Worm (Caenorhabditis elegans): Measurements from ENCODE around the gene srx-23.

srx-23 gene

DNA sequence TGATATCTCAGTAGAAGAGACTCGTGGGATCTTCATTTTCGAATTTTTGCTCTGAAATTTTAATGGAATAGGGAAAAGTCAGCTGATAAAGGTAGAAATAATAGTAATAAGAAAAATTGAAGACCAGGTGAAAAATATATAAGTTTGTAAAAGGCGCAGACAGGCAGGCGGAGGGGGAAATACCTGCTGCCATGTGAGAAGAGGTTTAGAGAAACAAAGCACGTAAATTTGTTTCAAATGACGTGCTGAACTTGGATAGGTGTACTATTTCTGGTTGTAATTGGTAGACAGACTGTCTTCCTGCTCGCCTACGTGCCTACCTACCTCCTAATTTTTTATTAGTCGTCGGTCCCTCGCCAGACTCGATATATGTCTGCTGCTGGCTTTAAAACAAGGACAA, 14.7 kb upstream of the srx-23 start, which contains the start of gene nhr-180:
Gene nhr-180, minus strand, starts transcription at position 52 of the 400 bp plus-strand sequence.
- TF ChIP-seq ama-1 (optimal IDR thresholded peaks at IDR 0.05) (no peak), scrt-1 (GFP tag; IDR thresholded peaks at IDR 0.05) (no peak), sea-1 (GFP tag; conservative IDR thresholded peaks at IDR 0.05) (no peak), tbx-11 (GFP tag; IDR thresholded peaks at IDR 0.05) (no peak), B0310.2 (tag; optimal IDR thresholded peaks at IDR 0.05) (no peak), hmg-4 (GFP tag; optimal IDR thresholded peaks at IDR 0.05) (no peak), aly-1 (tag; optimal IDR thresholded peaks at IDR 0.05) (no peak), tra-4 (tag; optimal IDR thresholded peaks at IDR 0.05) (no peak), F13C5.2 (tag; optimal IDR thresholded peaks at IDR 0.05) (no peak), ets-7 (tag; optimal IDR thresholded peaks at IDR 0.05) (no peak), pes-1 (GFP tag; IDR thresholded peaks at IDR 0.05) (no peak)

DNA sequence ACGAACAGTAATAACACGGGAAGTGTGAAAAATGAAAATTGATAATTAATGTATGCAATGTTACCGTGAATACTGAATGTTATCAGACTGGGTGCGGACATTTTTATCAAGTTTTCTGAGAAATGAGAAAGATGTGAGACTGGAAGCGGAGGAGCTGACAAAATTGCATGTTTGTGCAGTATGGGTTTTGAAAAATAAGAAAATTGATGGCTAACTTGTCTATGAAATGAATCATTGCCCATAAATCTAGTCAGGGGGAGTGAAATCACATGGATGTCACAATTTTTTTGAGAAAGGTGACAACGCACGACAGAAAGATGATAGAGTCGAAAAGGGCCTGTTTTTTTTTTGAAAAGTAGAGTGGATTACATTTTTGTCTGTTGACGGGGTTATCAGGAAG, 10.8 kb upstream of the srx-23 start, which contains the start of gene sru-24:
Gene sru-24, minus strand, starts transcription at position 101 of the 400 bp plus-strand sequence.
- TF ChIP-seq B0310.2 (tag; optimal IDR thresholded peaks at IDR 0.05): no peak
- TF ChIP-seq hmbx-1 (tag; optimal IDR thresholded peaks at IDR 0.05): no peak
- no peak for TF ChIP-seq hnd-1 (tag; optimal IDR thresholded peaks at IDR 0.05)
- no peak for TF ChIP-seq tbx-11 (GFP tag; IDR thresholded peaks at IDR 0.05)
- no peak for TF ChIP-seq tbx-37 (GFP tag; conservative IDR thresholded peaks at IDR 0.05)
- TF ChIP-seq sea-1 (GFP tag; conservative IDR thresholded peaks at IDR 0.05): no peak
- no peak for TF ChIP-seq scrt-1 (GFP tag; IDR thresholded peaks at IDR 0.05)
- TF ChIP-seq hmg-4 (GFP tag; optimal IDR thresholded peaks at IDR 0.05): no peak
- no peak for TF ChIP-seq ceh-13 (GFP tag; optimal IDR thresholded peaks at IDR 0.05)
- TF ChIP-seq tra-4 (tag; optimal IDR thresholded peaks at IDR 0.05): no peak
- no peak for TF ChIP-seq ceh-36 (tag; optimal IDR thresholded peaks at IDR 0.05)
- TF ChIP-seq ets-7 (tag; optimal IDR thresholded peaks at IDR 0.05): no peak
- no peak for TF ChIP-seq F13C5.2 (tag; optimal IDR thresholded peaks at IDR 0.05)
- TF ChIP-seq aly-1 (tag; optimal IDR thresholded peaks at IDR 0.05): no peak
- TF ChIP-seq pes-1 (GFP tag; IDR thresholded peaks at IDR 0.05): no peak
- no peak for TF ChIP-seq flt-1 (GFP tag; IDR thresholded peaks at IDR 0.05)
- no peak for TF ChIP-seq ama-1 (optimal IDR thresholded peaks at IDR 0.05)

DNA sequence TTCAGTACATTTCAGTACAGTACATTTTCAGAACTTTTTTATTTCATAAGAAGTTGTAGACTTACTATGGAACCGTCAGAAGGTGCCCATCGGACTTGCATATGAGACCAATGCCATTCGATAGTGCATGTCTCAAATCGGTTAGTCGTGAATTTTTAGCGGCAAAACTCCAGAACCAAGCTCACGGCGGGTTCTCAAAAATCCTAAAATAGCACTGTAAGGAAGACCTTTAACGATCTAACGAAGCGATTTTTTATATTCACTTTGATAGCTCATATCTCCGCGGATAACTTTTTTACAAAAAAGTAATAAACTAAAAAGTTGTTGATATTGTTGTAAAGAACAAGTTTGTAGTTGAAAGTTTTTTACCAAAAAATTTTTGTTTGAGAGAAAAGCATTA, 7.9 kb upstream of the srx-23 start, which contains the start of gene sru-25:
Gene sru-25, minus strand, starts transcription at position 101 of the 400 bp plus-strand sequence.
- TF ChIP-seq F13C5.2 (tag; optimal IDR thresholded peaks at IDR 0.05) (no peak), pes-1 (GFP tag; IDR thresholded peaks at IDR 0.05) (no peak), aly-1 (tag; optimal IDR thresholded peaks at IDR 0.05) (no peak), B0310.2 (tag; optimal IDR thresholded peaks at IDR 0.05) (no peak), ets-7 (tag; optimal IDR thresholded peaks at IDR 0.05) (no peak), ceh-36 (tag; optimal IDR thresholded peaks at IDR 0.05) (no peak), flt-1 (GFP tag; IDR thresholded peaks at IDR 0.05) (no peak), hnd-1 (tag; optimal IDR thresholded peaks at IDR 0.05) (no peak), tbx-37 (GFP tag; conservative IDR thresholded peaks at IDR 0.05) (no peak), scrt-1 (GFP tag; IDR thresholded peaks at IDR 0.05) (no peak), tbx-11 (GFP tag; IDR thresholded peaks at IDR 0.05) (no peak), hmg-4 (GFP tag; optimal IDR thresholded peaks at IDR 0.05) (no peak), hmbx-1 (tag; optimal IDR thresholded peaks at IDR 0.05) (no peak), ama-1 (optimal IDR thresholded peaks at IDR 0.05) (no peak), ceh-13 (GFP tag; optimal IDR thresholded peaks at IDR 0.05) (no peak), sea-1 (GFP tag; conservative IDR thresholded peaks at IDR 0.05) (no peak), tra-4 (tag; optimal IDR thresholded peaks at IDR 0.05) (no peak)

DNA sequence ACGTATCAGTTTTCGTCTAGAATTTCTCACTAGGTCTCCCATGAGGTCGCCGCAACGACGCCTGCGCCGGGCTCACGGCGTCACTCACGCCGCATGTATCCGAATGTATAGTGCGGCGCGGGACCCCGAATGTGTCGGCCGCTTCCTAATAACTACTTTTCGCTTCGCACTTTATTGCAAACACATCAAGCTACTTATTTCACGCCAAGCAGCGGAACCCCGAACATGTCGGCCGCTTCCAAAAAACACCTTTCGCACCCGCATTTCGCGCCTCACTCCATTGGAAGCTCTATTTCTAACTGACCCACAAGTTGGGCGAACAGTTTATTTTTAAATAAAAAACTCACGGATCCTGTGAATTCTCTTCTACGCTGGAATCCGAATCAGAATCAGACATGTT, 6.0 kb upstream of the srx-23 start:
- TF ChIP-seq hmbx-1 (tag; optimal IDR thresholded peaks at IDR 0.05) (no peak), pes-1 (GFP tag; IDR thresholded peaks at IDR 0.05) (no peak), hmg-4 (GFP tag; optimal IDR thresholded peaks at IDR 0.05) (no peak), sea-1 (GFP tag; conservative IDR thresholded peaks at IDR 0.05) (no peak), aly-1 (tag; optimal IDR thresholded peaks at IDR 0.05) (no peak), tbx-37 (GFP tag; conservative IDR thresholded peaks at IDR 0.05) (no peak), B0310.2 (tag; optimal IDR thresholded peaks at IDR 0.05) (no peak), ets-7 (tag; optimal IDR thresholded peaks at IDR 0.05) (no peak), scrt-1 (GFP tag; IDR thresholded peaks at IDR 0.05) (no peak), ceh-13 (GFP tag; optimal IDR thresholded peaks at IDR 0.05) (no peak), ceh-36 (tag; optimal IDR thresholded peaks at IDR 0.05) (no peak), tbx-11 (GFP tag; IDR thresholded peaks at IDR 0.05) (no peak), F13C5.2 (tag; optimal IDR thresholded peaks at IDR 0.05) (no peak), tra-4 (tag; optimal IDR thresholded peaks at IDR 0.05) (no peak), flt-1 (GFP tag; IDR thresholded peaks at IDR 0.05) (no peak), ama-1 (optimal IDR thresholded peaks at IDR 0.05) (no peak), hnd-1 (tag; optimal IDR thresholded peaks at IDR 0.05) (no peak)

DNA sequence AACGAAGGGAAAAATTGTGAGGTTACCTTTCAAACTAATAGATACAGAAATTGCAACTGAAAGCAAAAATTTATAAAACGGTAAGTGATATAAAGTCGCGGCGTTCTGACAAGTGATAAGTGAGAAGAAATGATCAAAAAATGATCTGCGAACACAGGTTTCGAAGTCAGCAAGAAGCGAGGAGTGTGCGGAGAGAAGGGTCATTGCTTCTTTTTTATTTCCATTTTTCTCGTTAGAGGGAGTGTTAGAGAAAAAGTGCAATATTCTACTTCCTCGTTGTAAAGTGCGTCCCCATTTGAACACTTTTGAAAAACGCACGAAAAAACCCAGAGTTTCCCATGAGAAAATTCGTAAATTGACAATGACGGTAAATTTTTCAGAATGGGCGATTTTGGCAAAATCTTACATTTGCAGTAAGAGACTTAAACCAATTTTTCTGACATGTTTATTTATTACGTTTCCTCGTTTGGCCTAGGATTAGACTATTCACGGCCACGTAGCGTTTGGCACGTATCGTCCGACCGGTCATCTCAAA, 5.5 kb upstream of the srx-23 start, which contains the start of the genes fbxa-72 and srx-21:
Gene fbxa-72, minus strand, starts transcription at position 204 of the 535 bp plus-strand sequence.
Gene srx-21, plus strand, starts transcription at position 485 of the 535 bp plus-strand sequence.
- no peak for TF ChIP-seq hmbx-1 (tag; optimal IDR thresholded peaks at IDR 0.05)
- TF ChIP-seq flt-1 (GFP tag; IDR thresholded peaks at IDR 0.05): no peak
- TF ChIP-seq pes-1 (GFP tag; IDR thresholded peaks at IDR 0.05): no peak
- no peak for TF ChIP-seq tra-4 (tag; optimal IDR thresholded peaks at IDR 0.05)
- TF ChIP-seq tbx-11 (GFP tag; IDR thresholded peaks at IDR 0.05): no peak
- no peak for TF ChIP-seq hnd-1 (tag; optimal IDR thresholded peaks at IDR 0.05)
- no peak for TF ChIP-seq aly-1 (tag; optimal IDR thresholded peaks at IDR 0.05)
- no peak for TF ChIP-seq ceh-36 (tag; optimal IDR thresholded peaks at IDR 0.05)

DNA sequence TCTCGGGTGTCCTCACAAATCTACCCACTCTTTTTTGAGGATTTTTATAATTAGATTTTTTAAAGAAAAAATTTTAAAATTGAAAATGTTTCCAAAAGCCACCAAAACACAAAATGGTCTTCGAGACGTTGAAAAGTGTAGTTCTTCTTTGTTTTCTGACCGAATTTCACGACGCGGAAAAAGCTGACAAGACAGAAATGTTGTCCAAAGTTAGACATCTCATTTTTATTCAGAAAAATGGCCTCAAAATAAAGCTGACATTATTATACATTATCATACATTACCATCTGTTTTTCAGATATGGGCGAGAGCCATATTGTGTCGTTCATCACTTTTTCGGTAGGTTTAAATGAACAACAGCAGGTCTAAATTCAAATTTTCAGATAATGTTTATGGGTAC, 2.5 kb upstream of the srx-23 start, which contains the start of gene srx-22:
Gene srx-22, plus strand, starts transcription at position 301 of the 400 bp plus-strand sequence.
- TF ChIP-seq hnd-1 (tag; optimal IDR thresholded peaks at IDR 0.05) (no peak), aly-1 (tag; optimal IDR thresholded peaks at IDR 0.05) (no peak), ama-1 (optimal IDR thresholded peaks at IDR 0.05) (no peak), B0310.2 (tag; optimal IDR thresholded peaks at IDR 0.05) (no peak), tbx-11 (GFP tag; IDR thresholded peaks at IDR 0.05) (no peak), pes-1 (GFP tag; IDR thresholded peaks at IDR 0.05) (no peak), F13C5.2 (tag; optimal IDR thresholded peaks at IDR 0.05) (no peak), ceh-13 (GFP tag; optimal IDR thresholded peaks at IDR 0.05) (no peak), scrt-1 (GFP tag; IDR thresholded peaks at IDR 0.05) (no peak)

DNA sequence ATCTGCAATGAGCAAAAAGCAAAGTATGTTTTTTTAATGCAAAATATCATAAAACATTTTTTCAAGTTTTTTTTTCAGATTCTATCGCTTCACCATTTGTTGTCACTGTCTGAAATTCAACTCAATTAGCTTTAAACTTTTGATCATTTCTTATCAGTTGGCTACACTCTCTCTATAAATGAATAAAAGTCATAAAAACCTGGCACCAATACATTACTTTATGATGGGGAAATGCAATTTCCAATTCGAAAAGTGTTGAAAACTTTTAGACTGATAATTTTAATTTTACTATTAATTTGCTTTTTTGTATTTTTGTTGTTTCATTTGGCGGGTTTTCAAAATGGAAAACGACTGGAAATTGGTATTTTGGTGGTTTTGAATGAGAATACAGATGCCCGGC, 1.7 kb downstream of the srx-23 start, which contains the start of gene F31F4.1:
Gene F31F4.1, plus strand, starts transcription at position 203 of the 400 bp plus-strand sequence.
- TF ChIP-seq hmbx-1 (tag; optimal IDR thresholded peaks at IDR 0.05): no peak
